Worm (Caenorhabditis elegans): ENCODE data around the gene nol-6.

ce11 chrII:1398396-1398795 is 38.9 kb downstream of the nol-6 start, which contains the start of gene F54D12.2:
- TF ChIP-seq unc-39 (tag; optimal IDR thresholded peaks at IDR 0.05) (no peak), nhr-11 (tag; optimal IDR thresholded peaks at IDR 0.05) (no peak), unc-62 (GFP tag; optimal IDR thresholded peaks at IDR 0.05) (no peak), nhr-23 (tag; optimal IDR thresholded peaks at IDR 0.05) (no peak)

Data from whole organism, L2 larva.